Fruit fly (Drosophila melanogaster): Measurements from ENCODE around the gene ppk14.

ppk14 gene

dm6 chr2L:6385409-6385808 is 30.7 kb downstream of the ppk14 start, which contains the start of gene Nepl6:
Nepl6 (minus strand) TSS chr2L:6385512.
- TF ChIP-seq Sin3A (optimal IDR thresholded peaks at IDR 0.05) (no peak), CG4328 (GFP tag; optimal IDR thresholded peaks at IDR 0.05) (no peak), sens (GFP tag) (no peak), seq (GFP tag; IDR thresholded peaks at IDR 0.05) (no peak), pho (GFP tag; optimal IDR thresholded peaks at IDR 0.05) (no peak), inv (GFP tag; IDR thresholded peaks at IDR 0.05; ENCODE audit: partially characterized antibody) (no peak), ken (GFP tag; IDR thresholded peaks at IDR 0.05) (no peak), dati (GFP tag; IDR thresholded peaks at IDR 0.05) (no peak), NFAT (GFP tag; IDR thresholded peaks at IDR 0.05) (no peak), CG3065 (GFP tag; optimal IDR thresholded peaks at IDR 0.05) (no peak), Adf1 (GFP tag; IDR thresholded peaks at IDR 0.05) (no peak), Scr (GFP tag; IDR thresholded peaks at IDR 0.05; ENCODE audit: partially characterized antibody) (no peak), Aef1 (GFP tag; IDR thresholded peaks at IDR 0.05) (no peak)

dm6 chr2L:6387068-6387467 is 32.3 kb downstream of the ppk14 start:
- TF ChIP-seq BEAF-32 (GFP tag; optimal IDR thresholded peaks at IDR 0.05) = no peak
- TF ChIP-seq caup (GFP tag; optimal IDR thresholded peaks at IDR 0.05; ENCODE audit: severe bottlenecking) = no peak
- TF ChIP-seq CG12769 (tag; optimal IDR thresholded peaks at IDR 0.05) = no peak
- no peak for TF ChIP-seq chn (GFP tag; optimal IDR thresholded peaks at IDR 0.05)
- TF ChIP-seq bab2 (GFP tag; optimal IDR thresholded peaks at IDR 0.05) = no peak
- TF ChIP-seq zfh2 (GFP tag; optimal IDR thresholded peaks at IDR 0.05) = no peak
- no peak for TF ChIP-seq CG8924 (tag; optimal IDR thresholded peaks at IDR 0.05)

- TF ChIP-seq Hr39 (optimal IDR thresholded peaks at IDR 0.05) (no peak), CTCF (GFP tag; optimal IDR thresholded peaks at IDR 0.05) (peak; percentile 74), NFAT (GFP tag; IDR thresholded peaks at IDR 0.05) (0 out of 2 replicates have a peak, but pooled peaks have one; percentile 2), NK7.1 (GFP tag; optimal IDR thresholded peaks at IDR 0.05) (no peak), CG14050 (GFP tag; IDR thresholded peaks at IDR 0.05) (no peak), en (GFP tag; optimal IDR thresholded peaks at IDR 0.05) (no peak)
Measured at dm6 chr2L:6391469-6391868, 36.7 kb downstream of the ppk14 start.

- TF ChIP-seq bab2 (GFP tag; optimal IDR thresholded peaks at IDR 0.05) (no peak), CG31441 (GFP tag; IDR thresholded peaks at IDR 0.05) (no peak), gfzf (GFP tag; optimal IDR thresholded peaks at IDR 0.05) (no peak), br (optimal IDR thresholded peaks at IDR 0.05) (no peak), cad (GFP tag; optimal IDR thresholded peaks at IDR 0.05) (no peak), pnt (GFP tag; optimal IDR thresholded peaks at IDR 0.05) (no peak), CG5245 (GFP tag; optimal IDR thresholded peaks at IDR 0.05) (no peak), CG9817 (tag; optimal IDR thresholded peaks at IDR 0.05) (no peak), CG1529 (GFP tag; optimal IDR thresholded peaks at IDR 0.05) (no peak), sna (GFP tag; IDR thresholded peaks at IDR 0.05; ENCODE audit: partially characterized antibody) (no peak), Mrtf (GFP tag; IDR thresholded peaks at IDR 0.05) (no peak), dimm (GFP tag; IDR thresholded peaks at IDR 0.05) (no peak), C15 (GFP tag; IDR thresholded peaks at IDR 0.05) (no peak), CG10366 (GFP tag; IDR thresholded peaks at IDR 0.05) (no peak), ERR (GFP tag; optimal IDR thresholded peaks at IDR 0.05) (no peak)
Measured at dm6 chr2L:6397149-6397548, 42.4 kb downstream of the ppk14 start, which contains the start of gene CG42369. CG42369 (minus strand) TSS chr2L:6397249.
